Fruit fly (Drosophila melanogaster) whole organism, prepupa: Measurements from ENCODE around the gene CG5001.

Experiments used
- Blimp-1 ChIP-seq: fragments of 200-800 bp; sonication (Bioruptor generic); optimal IDR thresholded peaks from 3 replicates; lab custom pipeline; 2017; ENCODE audit warnings: missing biosample characterization, missing genetic modification characterization, mild to moderate bottlenecking, moderate library complexity, missing genetic modification reagents
- CG10631 ChIP-seq: fragments of 200-800 bp; sonication (Bioruptor generic); optimal IDR thresholded peaks from 2 replicates; lab custom pipeline; 2016; ENCODE audit warnings: missing biosample characterization, missing genetic modification characterization
- CG11294 ChIP-seq: fragments of 200-800 bp; sonication (Bioruptor generic); IDR thresholded peaks from 2 replicates; pipeline ENCODE4 v1.3.6; 2022; ENCODE audit warnings: missing biosample characterization, missing genetic modification characterization
- CG11902 ChIP-seq: fragments of 200-800 bp; sonication (Bioruptor generic); optimal IDR thresholded peaks from 3 replicates; lab custom pipeline; 2016; ENCODE audit warnings: missing biosample characterization, missing genetic modification characterization
- CG15336 ChIP-seq: fragments of 200-800 bp; sonication (Bioruptor generic); IDR thresholded peaks from 2 replicates; pipeline ENCODE4 v1.3.6; 2022; ENCODE audit warnings: missing biosample characterization, missing genetic modification characterization
- CG1621 ChIP-seq: fragments of 200-800 bp; sonication (Bioruptor generic); optimal IDR thresholded peaks from 3 replicates; lab custom pipeline; 2018; ENCODE audit warnings: missing biosample characterization, mild to moderate bottlenecking, missing genetic modification characterization
- CG16779 ChIP-seq: fragments of 200-800 bp; sonication (Bioruptor generic); optimal IDR thresholded peaks from 3 replicates; lab custom pipeline; 2017; ENCODE audit warnings: missing biosample characterization, mild to moderate bottlenecking, missing genetic modification characterization
- CG3032 ChIP-seq: fragments of 200-800 bp; optimal IDR thresholded peaks from 2 replicates; lab custom pipeline; 2019; ENCODE audit warnings: missing biosample characterization, mild to moderate bottlenecking, missing genetic modification characterization, moderate library complexity
- CG31627 ChIP-seq: fragments of 200-800 bp; sonication (Bioruptor generic); optimal IDR thresholded peaks from 3 replicates; lab custom pipeline; 2016; ENCODE audit warnings: missing biosample characterization, missing genetic modification characterization
- CG34406 ChIP-seq: fragments of 200-800 bp; sonication (Bioruptor generic); optimal IDR thresholded peaks from 3 replicates; lab custom pipeline; 2016; ENCODE audit warnings: missing biosample characterization, missing genetic modification characterization
- CG4318 ChIP-seq: fragments of 200-800 bp; sonication (Bioruptor generic); optimal IDR thresholded peaks from 3 replicates; lab custom pipeline; 2017; ENCODE audit warnings: missing biosample characterization, mild to moderate bottlenecking, missing genetic modification characterization
- CG6163 ChIP-seq: fragments of 200-800 bp; sonication (Bioruptor generic); IDR thresholded peaks from 3 replicates; pipeline ENCODE4 v1.3.6; 2022; ENCODE audit warnings: missing biosample characterization, missing genetic modification characterization
- CG6276 ChIP-seq: fragments of 200-800 bp; sonication (Bioruptor generic); optimal IDR thresholded peaks from 2 replicates; lab custom pipeline; 2017; ENCODE audit warnings: missing biosample characterization, mild to moderate bottlenecking, missing genetic modification characterization
- CG6808 ChIP-seq: fragments of 200-800 bp; sonication (Bioruptor generic); optimal IDR thresholded peaks from 3 replicates; lab custom pipeline; 2017; ENCODE audit warnings: missing biosample characterization, missing genetic modification characterization, mild to moderate bottlenecking, moderate library complexity, missing genetic modification reagents
- CG8119 ChIP-seq: fragments of 200-800 bp; sonication (Bioruptor generic); IDR thresholded peaks from 3 replicates; pipeline ENCODE4 v1.3.6; 2022; ENCODE audit warnings: missing biosample characterization, missing genetic modification characterization
- Eip75B ChIP-seq: fragments of 200-800 bp; sonication (Bioruptor generic); optimal IDR thresholded peaks from 3 replicates; lab custom pipeline; 2016; ENCODE audit warnings: missing biosample characterization, missing genetic modification characterization
- Eip78C ChIP-seq: fragments of 200-800 bp; sonication (Bioruptor generic); peaks from one replicate; lab custom pipeline; 2016; ENCODE audit warnings: missing biosample characterization, missing genetic modification characterization
- Eip93F ChIP-seq: fragments of 200-800 bp; sonication (Bioruptor generic); optimal IDR thresholded peaks from 2 replicates; lab custom pipeline; 2016; ENCODE audit warnings: missing biosample characterization, mild to moderate bottlenecking, missing genetic modification characterization
- Hr38 ChIP-seq: sonication (Bioruptor generic); optimal IDR thresholded peaks from 2 replicates; lab custom pipeline; 2016; ENCODE audit warnings: missing biosample characterization, missing genetic modification characterization
- Hr39 ChIP-seq: fragments of 200-800 bp; sonication (Bioruptor generic); optimal IDR thresholded peaks from 2 replicates; lab custom pipeline; 2016; ENCODE audit warnings: missing biosample characterization, missing genetic modification characterization
- Hr4 ChIP-seq: fragments of 200-800 bp; sonication (Bioruptor generic); optimal IDR thresholded peaks from 3 replicates; lab custom pipeline; 2016; ENCODE audit warnings: missing biosample characterization, missing genetic modification characterization
- Lpt ChIP-seq: fragments of 200-800 bp; sonication (Bioruptor generic); optimal IDR thresholded peaks from 3 replicates; lab custom pipeline; 2016; ENCODE audit warnings: missing biosample characterization, missing genetic modification characterization
- OdsH ChIP-seq: fragments of 200-800 bp; sonication (Bioruptor generic); optimal IDR thresholded peaks from 3 replicates; lab custom pipeline; 2016; ENCODE audit warnings: missing biosample characterization, missing genetic modification characterization
- Sox102F ChIP-seq: fragments of 200-800 bp; sonication (Bioruptor generic); optimal IDR thresholded peaks from 2 replicates; lab custom pipeline; 2016; ENCODE audit warnings: missing biosample characterization, mild to moderate bottlenecking, missing genetic modification characterization
- achi ChIP-seq: fragments of 200-800 bp; sonication (Bioruptor generic); optimal IDR thresholded peaks from 3 replicates; lab custom pipeline; 2016; ENCODE audit warnings: missing biosample characterization, missing genetic modification characterization
- dac ChIP-seq: fragments of 200-800 bp; sonication (Bioruptor generic); optimal IDR thresholded peaks from 2 replicates; lab custom pipeline; 2017; ENCODE audit warnings: missing biosample characterization, mild to moderate bottlenecking, missing genetic modification characterization
- dsx ChIP-seq: fragments of 200-800 bp; optimal IDR thresholded peaks from 3 replicates; lab custom pipeline; 2019; ENCODE audit warnings: missing biosample characterization, mild to moderate bottlenecking, missing genetic modification characterization, moderate library complexity; ENCODE audit not compliant: poor library complexity, severe bottlenecking
- eg ChIP-seq: fragments of 200-800 bp; sonication (Bioruptor generic); IDR thresholded peaks from 3 replicates; pipeline ENCODE4 v1.3.6; 2022; ENCODE audit warnings: missing biosample characterization, missing genetic modification characterization
- esn ChIP-seq: fragments of 200-800 bp; sonication (Bioruptor generic); optimal IDR thresholded peaks from 2 replicates; lab custom pipeline; 2016; ENCODE audit warnings: missing biosample characterization, mild to moderate bottlenecking, missing genetic modification characterization, moderate library complexity
- fd59A ChIP-seq: fragments of 200-800 bp; sonication (Bioruptor generic); optimal IDR thresholded peaks from 2 replicates; lab custom pipeline; 2017; ENCODE audit warnings: missing biosample characterization, mild to moderate bottlenecking, missing genetic modification characterization, missing genetic modification reagents
- fd85E ChIP-seq: fragments of 200-800 bp; sonication (Bioruptor generic); optimal IDR thresholded peaks from 3 replicates; lab custom pipeline; 2016; ENCODE audit warnings: missing biosample characterization, missing genetic modification characterization
- fkh ChIP-seq: fragments of 200-800 bp; sonication (Bioruptor generic); optimal IDR thresholded peaks from 3 replicates; lab custom pipeline; 2017; ENCODE audit warnings: missing biosample characterization, mild to moderate bottlenecking, missing genetic modification characterization, moderate library complexity
- pdm3 ChIP-seq: fragments of 200-800 bp; sonication (Bioruptor generic); optimal IDR thresholded peaks from 3 replicates; lab custom pipeline; 2016; ENCODE audit warnings: missing biosample characterization, missing genetic modification characterization
- salr ChIP-seq, 2 experiments: fragments of 200-800 bp; sonication (Bioruptor generic); optimal IDR thresholded peaks; 3 replicates each; lab custom pipeline; 2016 to 2018; ENCODE audit warnings: missing biosample characterization in 2 of 2, missing genetic modification characterization in 2 of 2, mild to moderate bottlenecking in 1 of 2
- spab ChIP-seq: fragments of 200-800 bp; sonication (Bioruptor generic); optimal IDR thresholded peaks from 2 replicates; lab custom pipeline; 2017; ENCODE audit warnings: missing biosample characterization, mild to moderate bottlenecking, missing genetic modification characterization, missing genetic modification reagents

CG5001 gene

DNA sequence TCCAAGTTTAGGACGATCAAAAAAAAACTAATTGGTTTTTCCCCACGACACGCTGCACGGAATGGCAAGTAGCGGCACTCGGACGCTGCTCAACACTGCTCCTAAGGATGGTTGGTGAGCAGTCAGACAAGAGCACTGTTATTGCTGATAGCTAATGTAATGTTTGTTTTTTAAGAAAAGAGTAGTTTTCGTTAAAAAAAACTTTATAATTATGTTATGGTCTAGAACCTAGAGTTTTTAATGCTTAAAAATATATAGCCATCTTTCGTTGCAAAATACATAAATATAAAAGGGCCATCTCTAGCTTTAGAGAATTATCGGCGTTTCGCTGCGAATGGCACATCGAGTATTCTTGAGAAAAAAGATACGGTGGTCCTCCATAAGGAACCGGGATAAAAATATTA, 12.9 kb upstream of the CG5001 start, which contains the start of the genes Charon and CG4887 (continued):
- TF ChIP-seq Blimp-1 (GFP tag; lab: Kevin White, UChicago), result no peak
- no peak for TF ChIP-seq Eip75B (GFP tag; lab: Kevin White, UChicago)
- TF ChIP-seq CG11902 (GFP tag; lab: Kevin White, UChicago), result peak; percentile 75
- TF ChIP-seq fd59A, result peak; percentile 32
- no peak for TF ChIP-seq fkh (GFP tag; lab: Kevin White, UChicago)
- TF ChIP-seq salr (GFP tag; optimal IDR thresholded peaks at IDR 0.05; lab: Kevin White, UChicago), result peak in 1 of 2 experiments; percentile 29
- TF ChIP-seq esn (GFP tag; lab: Kevin White, UChicago), result peak; percentile 90
- no peak for TF ChIP-seq Eip93F (GFP tag; lab: Kevin White, UChicago)
- no peak for TF ChIP-seq spab (GFP tag; lab: Kevin White, UChicago)
- TF ChIP-seq CG6276 (GFP tag; lab: Kevin White, UChicago), result no peak

DNA sequence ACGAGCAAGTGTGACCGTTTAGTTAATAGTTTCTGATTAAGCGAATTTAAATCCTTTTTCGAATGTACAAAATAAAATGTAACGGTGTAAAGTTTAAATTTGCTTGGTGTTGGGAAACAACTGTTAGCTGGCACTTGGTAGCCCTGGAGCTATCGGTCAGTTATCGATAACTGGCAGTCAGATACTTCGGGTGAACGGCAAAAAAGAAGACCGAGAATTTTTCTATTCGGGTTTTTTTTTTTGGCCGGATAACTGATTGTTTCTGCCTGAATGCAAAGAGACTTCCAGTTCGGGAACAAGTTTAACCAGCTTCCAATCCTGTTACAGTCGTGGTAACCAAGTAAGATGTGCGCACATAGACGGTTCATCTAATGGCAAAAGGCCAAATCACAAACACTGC, 8.0 kb upstream of the CG5001 start, which contains the start of gene CG4896:
TSS of gene CG4896 (plus strand) at position 169 of the 400 bp plus-strand sequence.
- no peak for TF ChIP-seq Eip75B (GFP tag; lab: Kevin White, UChicago)
- TF ChIP-seq achi, result no peak
- no peak for TF ChIP-seq CG34406 (GFP tag; lab: Kevin White, UChicago)
- TF ChIP-seq CG11294 (GFP tag; lab: Robert Waterston, UW), result no peak
- TF ChIP-seq Hr38 (GFP tag; lab: Kevin White, UChicago), result no peak
- TF ChIP-seq Sox102F (GFP tag; lab: Kevin White, UChicago), result no peak
- no peak for TF ChIP-seq CG6163 (GFP tag; lab: Robert Waterston, UW)
- TF ChIP-seq pdm3 (GFP tag; lab: Kevin White, UChicago), result no peak
- no peak for TF ChIP-seq Hr4 (GFP tag; lab: Kevin White, UChicago)
- TF ChIP-seq CG31627, result no peak
- TF ChIP-seq CG15336 (GFP tag; lab: Robert Waterston, UW), result peak; percentile 16; the same call in 1 of the 2 replicates
- TF ChIP-seq eg (GFP tag; lab: Robert Waterston, UW), result peak; percentile 33; the same call in 1 of the 3 replicates
- no peak for TF ChIP-seq Eip78C (GFP tag; lab: Kevin White, UChicago)
- TF ChIP-seq CG4318 (GFP tag; lab: Kevin White, UChicago), result no peak
- peak; percentile 22 for TF ChIP-seq esn (GFP tag; lab: Kevin White, UChicago)
- no peak for TF ChIP-seq Lpt (GFP tag; lab: Kevin White, UChicago)
- TF ChIP-seq dac (GFP tag; lab: Kevin White, UChicago), result no peak
- TF ChIP-seq CG8119 (GFP tag; lab: Robert Waterston, UW), result 0 out of 3 replicates have a peak, but pooled peaks have one; percentile 13
- TF ChIP-seq dsx (GFP tag; lab: Kevin White, UChicago), result no peak
- TF ChIP-seq CG10631 (GFP tag; lab: Kevin White, UChicago), result no peak
- TF ChIP-seq fd85E (GFP tag; lab: Kevin White, UChicago), result no peak
- no peak for TF ChIP-seq CG6808 (GFP tag; lab: Kevin White, UChicago)
- TF ChIP-seq spab (GFP tag; lab: Kevin White, UChicago), result no peak

DNA sequence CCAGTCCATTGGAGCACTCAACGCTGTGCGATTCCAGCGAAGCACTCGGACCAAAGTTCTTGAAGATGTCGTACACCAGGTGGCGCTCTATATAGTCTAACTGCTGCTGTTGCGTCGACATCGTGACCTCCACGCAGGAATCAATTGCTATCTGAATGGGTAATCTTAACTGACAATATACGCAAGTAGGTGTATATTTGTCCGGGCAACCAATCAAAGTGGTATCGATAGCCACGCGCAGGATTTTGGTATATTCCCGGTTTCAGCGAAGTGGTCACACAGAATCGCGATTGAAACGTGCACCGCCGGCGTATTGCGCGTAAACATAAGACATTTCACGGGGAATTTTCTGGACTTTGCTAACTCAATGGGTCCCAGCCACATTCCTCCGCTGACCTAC, 1.8 kb upstream of the CG5001 start, which contains the start of the genes CG5126 and Tgt:
TSS of gene CG5126 (minus strand) at position 222 of the 400 bp plus-strand sequence.
TSS of gene Tgt (plus strand) at position 267 of the 400 bp plus-strand sequence.
- TF ChIP-seq Eip93F (GFP tag; lab: Kevin White, UChicago) (no peak), CG10631 (GFP tag; lab: Kevin White, UChicago) (no peak), CG3032 (no peak), CG16779 (tag; lab: Kevin White, UChicago) (no peak), Hr39 (GFP tag; lab: Kevin White, UChicago) (no peak), CG1621 (peak; percentile 94), OdsH (GFP tag; lab: Kevin White, UChicago) (no peak), spab (GFP tag; lab: Kevin White, UChicago) (no peak)
